Worm (Caenorhabditis elegans): ENCODE measurements around the gene srlf-14.

- no peak for TF ChIP-seq pes-1 (GFP tag; IDR thresholded peaks at IDR 0.05)
- no peak for TF ChIP-seq hmbx-1 (tag; optimal IDR thresholded peaks at IDR 0.05)
- TF ChIP-seq scrt-1 (GFP tag; IDR thresholded peaks at IDR 0.05): no peak
- no peak for TF ChIP-seq flt-1 (GFP tag; IDR thresholded peaks at IDR 0.05)
- TF ChIP-seq hmg-4 (GFP tag; optimal IDR thresholded peaks at IDR 0.05): no peak
- no peak for TF ChIP-seq hnd-1 (tag; optimal IDR thresholded peaks at IDR 0.05)
- TF ChIP-seq ama-1 (optimal IDR thresholded peaks at IDR 0.05): no peak
- TF ChIP-seq ceh-13 (GFP tag; optimal IDR thresholded peaks at IDR 0.05): no peak
- TF ChIP-seq tbx-11 (GFP tag; IDR thresholded peaks at IDR 0.05): no peak
- no peak for TF ChIP-seq ets-7 (tag; optimal IDR thresholded peaks at IDR 0.05)
- TF ChIP-seq sea-1 (GFP tag; conservative IDR thresholded peaks at IDR 0.05): no peak
- no peak for TF ChIP-seq tbx-37 (GFP tag; conservative IDR thresholded peaks at IDR 0.05)
Measured at ce11 chrIV:10874527-10874926, 19.6 kb downstream of the srlf-14 start, which contains the start of gene F13E9.12.

Data from whole organism, early embryonic.